Fruit fly (Drosophila melanogaster) whole organism, wandering third instar larva: ENCODE measurements around the gene Nplp3.

Experiments
- Abd-B ChIP-seq: fragments of >200 bp; optimal IDR thresholded peaks from 2 replicates; lab custom pipeline; 2017; ENCODE audit warnings: missing biosample characterization, missing genetic modification characterization
- CG32264 ChIP-seq: fragments of 200-800 bp; sonication (Bioruptor generic); optimal IDR thresholded peaks from 2 replicates; lab custom pipeline; 2016; ENCODE audit warnings: missing biosample characterization, missing genetic modification characterization
- CrebA ChIP-seq: fragments of 200-800 bp; sonication (Bioruptor generic); optimal IDR thresholded peaks from 2 replicates; lab custom pipeline; 2016; ENCODE audit warnings: missing biosample characterization, mild to moderate bottlenecking, missing genetic modification characterization, borderline replicate concordance
- Dfd ChIP-seq: fragments of >200 bp; optimal IDR thresholded peaks from 2 replicates; lab custom pipeline; 2017; ENCODE audit warnings: missing biosample characterization, missing genetic modification characterization
- Dif ChIP-seq: fragments of 200-275, 200-300 bp; sonication (Bioruptor generic); optimal IDR thresholded peaks from 2 replicates; lab custom pipeline; 2018; ENCODE audit warnings: missing biosample characterization, missing genetic modification characterization; ENCODE audit not compliant: partially characterized antibody
- GATAd ChIP-seq: sonication (Bioruptor generic); optimal IDR thresholded peaks from 2 replicates; lab custom pipeline; 2016; ENCODE audit warnings: missing biosample characterization, missing genetic modification characterization
- HLH106 ChIP-seq: fragments of 200-800 bp; optimal IDR thresholded peaks from 3 replicates; lab custom pipeline; 2019; ENCODE audit warnings: missing biosample characterization, mild to moderate bottlenecking, missing genetic modification characterization, moderate library complexity
- Hnf4 ChIP-seq: fragments of 200-800 bp; sonication (Bioruptor generic); optimal IDR thresholded peaks from 2 replicates; lab custom pipeline; 2016; ENCODE audit warnings: missing biosample characterization, mild to moderate bottlenecking, missing genetic modification characterization
- Hr78 ChIP-seq: fragments of >200 bp; optimal IDR thresholded peaks from 2 replicates; lab custom pipeline; 2017; ENCODE audit warnings: missing biosample characterization, missing genetic modification characterization
- Jra ChIP-seq: sonication (Bioruptor generic); optimal IDR thresholded peaks from 2 replicates; lab custom pipeline; 2016; ENCODE audit warnings: missing biosample characterization, missing genetic modification characterization
- Mio ChIP-seq: sonication (Bioruptor generic); optimal IDR thresholded peaks from 2 replicates; lab custom pipeline; 2016; ENCODE audit warnings: missing biosample characterization, missing genetic modification characterization
- N ChIP-seq: fragments of >200 bp; optimal IDR thresholded peaks from 2 replicates; lab custom pipeline; 2018; ENCODE audit warnings: missing biosample characterization, missing external identifiers, missing genetic modification characterization
- OdsH ChIP-seq: fragments of 200-800 bp; sonication (Bioruptor generic); optimal IDR thresholded peaks from 2 replicates; lab custom pipeline; 2016; ENCODE audit warnings: missing biosample characterization, mild to moderate bottlenecking, missing genetic modification characterization
- Rel ChIP-seq, 2 experiments: fragments of 200-800 bp; sonication (Bioruptor generic) in 1 of 2; optimal IDR thresholded peaks; 2 replicates in 1 of 2; 3 replicates in 1 of 2; lab custom pipeline; 2016 to 2019; ENCODE audit warnings: mild to moderate bottlenecking in 2 of 2, missing biosample characterization in 2 of 2, missing genetic modification characterization in 2 of 2, moderate library complexity in 1 of 2
- Vsx2 ChIP-seq: fragments of 200-300, 225-300 bp; sonication (Bioruptor generic); optimal IDR thresholded peaks from 2 replicates; lab custom pipeline; 2018; ENCODE audit warnings: missing biosample characterization, missing genetic modification characterization; ENCODE audit not compliant: partially characterized antibody
- br ChIP-seq: fragments of 200-800 bp; sonication (Bioruptor generic); optimal IDR thresholded peaks from 2 replicates; lab custom pipeline; 2016; ENCODE audit warnings: missing biosample characterization, missing genetic modification characterization
- brk ChIP-seq: fragments of 200-800 bp; sonication (Bioruptor generic); optimal IDR thresholded peaks from 2 replicates; lab custom pipeline; 2016; ENCODE audit warnings: missing biosample characterization, mild to moderate bottlenecking, missing genetic modification characterization
- dl ChIP-seq, 2 experiments: fragments of 175-275, 200-275 bp in 1 of 2; fragments of 200-275 bp in 1 of 2; sonication (Bioruptor generic); optimal IDR thresholded peaks; lab custom pipeline; 2018; ENCODE audit warnings: mild to moderate bottlenecking in 2 of 2, missing biosample characterization in 2 of 2, missing genetic modification characterization in 2 of 2, moderate library complexity in 2 of 2; ENCODE audit not compliant: partially characterized antibody in 2 of 2, insufficient read depth in 1 of 2
- dmrt93B ChIP-seq: fragments of 200-800 bp; sonication (Bioruptor generic); optimal IDR thresholded peaks from 2 replicates; lab custom pipeline; 2018; ENCODE audit warnings: missing biosample characterization, mild to moderate bottlenecking, missing genetic modification characterization
- dsf ChIP-seq: sonication (Bioruptor generic); optimal IDR thresholded peaks from 2 replicates; lab custom pipeline; 2016; ENCODE audit warnings: missing biosample characterization, missing genetic modification characterization, borderline replicate concordance
- ey ChIP-seq: fragments of 200-800 bp; sonication (Bioruptor generic); optimal IDR thresholded peaks from 2 replicates; lab custom pipeline; 2016; ENCODE audit warnings: missing biosample characterization, missing genetic modification characterization
- foxo ChIP-seq, 2 experiments: fragments of 200-800 bp; sonication (Bioruptor generic); optimal IDR thresholded peaks; 2 replicates in 1 of 2; 3 replicates in 1 of 2; lab custom pipeline; 2016 to 2017; ENCODE audit warnings: missing biosample characterization in 2 of 2, missing genetic modification characterization in 2 of 2
- fru ChIP-seq: fragments of 200-800 bp; sonication (Bioruptor generic); optimal IDR thresholded peaks from 3 replicates; lab custom pipeline; 2016; ENCODE audit warnings: missing biosample characterization, mild to moderate bottlenecking, missing genetic modification characterization
- h ChIP-seq: fragments of 200-800 bp; sonication (Bioruptor generic); optimal IDR thresholded peaks from 3 replicates; lab custom pipeline; 2016; ENCODE audit warnings: missing biosample characterization, mild to moderate bottlenecking, missing genetic modification characterization
- lola ChIP-seq: fragments of >200 bp; optimal IDR thresholded peaks from 2 replicates; lab custom pipeline; 2017; ENCODE audit warnings: missing biosample characterization, missing genetic modification characterization
- pan ChIP-seq: fragments of >200 bp; optimal IDR thresholded peaks from 2 replicates; lab custom pipeline; 2017
- psq ChIP-seq: fragments of 200-800 bp; sonication (Bioruptor generic); optimal IDR thresholded peaks from 3 replicates; lab custom pipeline; 2017; ENCODE audit warnings: missing biosample characterization, mild to moderate bottlenecking, missing genetic modification characterization, moderate library complexity
- rgr ChIP-seq: fragments of 200-800 bp; sonication (Bioruptor generic); optimal IDR thresholded peaks from 3 replicates; lab custom pipeline; 2016; ENCODE audit warnings: missing biosample characterization, mild to moderate bottlenecking, missing genetic modification characterization
- sage ChIP-seq: fragments of 200-800 bp; sonication (Bioruptor generic); optimal IDR thresholded peaks from 2 replicates; lab custom pipeline; 2016; ENCODE audit warnings: missing biosample characterization, mild to moderate bottlenecking, missing genetic modification characterization
- sv ChIP-seq: fragments of 200-800 bp; sonication (Bioruptor generic); optimal IDR thresholded peaks from 3 replicates; lab custom pipeline; 2016; ENCODE audit warnings: missing biosample characterization, missing genetic modification characterization
- tai ChIP-seq: sonication (Bioruptor generic); optimal IDR thresholded peaks from 2 replicates; lab custom pipeline; 2016; ENCODE audit warnings: missing biosample characterization, missing genetic modification characterization
- usp ChIP-seq: fragments of >200 bp; optimal IDR thresholded peaks from 2 replicates; lab custom pipeline; 2017; ENCODE audit warnings: missing biosample characterization, missing genetic modification characterization

Nplp3 gene

DNA sequence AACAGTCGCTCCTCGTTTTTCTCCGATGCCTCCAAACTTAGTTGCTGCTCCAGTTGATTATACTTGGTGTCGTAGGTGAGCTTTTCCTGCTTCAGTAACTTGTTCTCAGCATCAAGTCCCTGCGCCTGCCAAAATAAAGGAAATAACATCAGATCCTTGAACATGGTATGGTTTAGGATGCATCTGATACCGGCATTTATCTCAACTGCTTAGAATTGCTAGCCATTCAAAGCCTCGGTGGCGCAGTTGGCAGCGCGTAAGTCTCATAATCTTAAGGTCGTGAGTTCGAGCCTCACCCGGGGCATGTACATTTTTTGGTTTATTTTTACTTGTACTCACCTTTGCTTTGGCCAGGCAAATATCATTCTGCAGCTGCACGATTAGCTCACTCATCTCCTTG is 31.9 kb downstream of the Nplp3 start:
- TF ChIP-seq HLH106 (tag; lab: Kevin White, UChicago) = no peak
- TF ChIP-seq tai (GFP tag; lab: Kevin White, UChicago) = no peak
- no peak for TF ChIP-seq dl (GFP tag; optimal IDR thresholded peaks at IDR 0.05; lab: Kevin White, UChicago; ENCODE audit: insufficient read depth in 1 of 2, partially characterized antibody in 2 of 2)
- TF ChIP-seq CG32264 (GFP tag; lab: Kevin White, UChicago) = no peak
- TF ChIP-seq Rel (GFP tag; optimal IDR thresholded peaks at IDR 0.05; lab: Kevin White, UChicago) = no peak
- no peak for TF ChIP-seq Rel (tag; optimal IDR thresholded peaks at IDR 0.05; lab: Kevin White, UChicago)
- TF ChIP-seq fru (GFP tag; lab: Kevin White, UChicago) = no peak
- no peak for TF ChIP-seq Mio (GFP tag; lab: Kevin White, UChicago)
- TF ChIP-seq dsf = no peak
- TF ChIP-seq rgr (GFP tag; lab: Kevin White, UChicago) = no peak
- no peak for TF ChIP-seq Hr78 (GFP tag; lab: Kevin White, UChicago)
- no peak for TF ChIP-seq foxo (GFP tag; optimal IDR thresholded peaks at IDR 0.05; lab: Kevin White, UChicago)
- TF ChIP-seq N = no peak
- TF ChIP-seq Dfd (GFP tag; lab: Kevin White, UChicago) = no peak
- no peak for TF ChIP-seq Vsx2 (GFP tag; lab: Kevin White, UChicago)
- no peak for TF ChIP-seq h
- no peak for TF ChIP-seq CrebA (GFP tag; lab: Kevin White, UChicago)
- TF ChIP-seq Hnf4 (GFP tag; lab: Kevin White, UChicago) = no peak
- no peak for TF ChIP-seq sage (GFP tag; lab: Kevin White, UChicago)

DNA sequence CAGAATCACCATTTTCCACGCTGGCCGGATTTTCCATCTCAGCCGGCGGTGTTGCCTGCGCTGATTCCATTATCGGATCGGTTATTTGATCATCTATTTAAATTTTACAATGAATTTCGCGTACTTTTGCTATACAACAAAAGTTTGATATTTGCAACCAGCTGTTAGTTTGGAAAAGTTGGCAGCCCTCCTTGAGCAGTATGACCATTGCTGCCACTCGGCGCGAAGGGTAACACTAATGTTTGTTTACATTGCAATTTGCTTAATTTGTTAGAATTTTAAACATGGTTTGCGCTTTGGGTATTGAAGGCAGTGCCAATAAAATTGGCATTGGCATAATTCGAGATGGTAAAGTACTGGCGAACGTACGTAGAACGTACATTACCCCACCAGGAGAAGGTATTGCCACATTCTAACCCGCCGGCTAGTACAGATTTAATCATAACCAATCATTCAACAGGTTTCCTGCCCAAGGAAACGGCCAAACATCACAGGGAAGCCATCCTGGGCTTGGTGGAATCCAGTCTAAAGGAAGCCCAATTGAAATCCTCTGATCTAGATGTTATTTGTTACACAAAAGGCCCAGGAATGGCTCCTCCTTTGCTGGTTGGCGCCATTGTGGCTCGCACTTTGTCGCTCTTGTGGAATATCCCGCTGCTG is 34.1 kb downstream of the Nplp3 start, which contains the start of the genes Golgin104 and Tcs3:
TSS of gene Golgin104 (minus strand) at position 182 of the 660 bp plus-strand sequence.
TSS of gene Tcs3 (plus strand) at position 222 of the 660 bp plus-strand sequence.
- no peak for TF ChIP-seq dl (GFP tag; optimal IDR thresholded peaks at IDR 0.05; lab: Kevin White, UChicago; ENCODE audit: insufficient read depth in 1 of 2, partially characterized antibody in 2 of 2)
- no peak for TF ChIP-seq Rel (GFP tag; optimal IDR thresholded peaks at IDR 0.05; lab: Kevin White, UChicago)
- TF ChIP-seq Rel (tag; optimal IDR thresholded peaks at IDR 0.05; lab: Kevin White, UChicago) = peak; percentile 60

DNA sequence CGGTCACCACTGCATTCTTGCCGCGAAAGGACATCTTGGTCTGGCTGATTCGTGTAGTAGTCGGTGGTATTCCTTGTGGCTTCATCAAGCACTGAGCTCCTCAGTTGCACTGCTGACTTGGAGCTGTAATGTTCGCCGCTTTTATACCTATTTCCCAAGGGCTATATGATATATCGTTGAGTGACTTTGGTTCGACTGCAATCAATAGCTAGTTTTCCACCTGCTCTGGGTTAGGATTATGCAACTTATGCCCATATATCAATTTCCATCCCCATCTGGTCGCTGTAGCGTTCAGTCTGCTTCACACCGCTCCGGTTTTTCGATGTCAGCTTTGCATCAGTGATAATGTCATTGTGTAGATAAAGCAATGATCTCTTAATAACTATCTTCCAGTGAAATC is 36.4 kb downstream of the Nplp3 start, which contains the start of gene Pdh:
TSS of gene Pdh (minus strand) at position 101 of the 400 bp plus-strand sequence.
- TF ChIP-seq GATAd (GFP tag; lab: Kevin White, UChicago) (no peak), Jra (no peak), dmrt93B (GFP tag; lab: Kevin White, UChicago) (no peak), fru (GFP tag; lab: Kevin White, UChicago) (no peak), h (no peak), N (no peak), Hr78 (GFP tag; lab: Kevin White, UChicago) (no peak)

DNA sequence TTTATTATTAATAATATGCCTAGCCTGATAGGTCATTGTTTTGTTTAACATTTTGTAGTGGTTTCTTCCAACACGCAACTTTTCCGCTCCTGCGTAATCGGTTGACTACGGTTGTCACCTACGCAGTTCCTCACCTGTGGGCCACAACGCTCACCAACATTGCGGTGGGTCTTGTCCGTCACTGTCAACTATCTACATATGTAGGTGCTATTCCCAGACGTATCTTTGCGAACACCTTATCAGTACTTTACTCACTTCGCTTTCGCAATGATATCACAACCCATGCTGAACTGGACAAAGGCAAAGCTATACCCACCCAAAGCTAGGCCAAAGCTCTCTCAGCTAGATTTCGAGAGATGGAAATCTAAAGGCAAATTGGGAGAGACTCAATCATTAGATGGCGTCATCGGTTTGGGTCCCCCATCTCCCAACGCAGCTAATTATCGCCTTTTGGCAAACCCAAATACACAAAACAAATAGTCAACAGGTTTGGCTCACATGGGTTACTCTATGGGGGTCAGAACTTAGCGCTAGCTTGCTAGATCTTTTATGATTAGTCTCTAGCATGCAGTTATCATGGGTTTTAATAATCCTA is 38.4 kb downstream of the Nplp3 start:
- TF ChIP-seq foxo (GFP tag; optimal IDR thresholded peaks at IDR 0.05; lab: Kevin White, UChicago) = no peak
- no peak for TF ChIP-seq Dfd (GFP tag; lab: Kevin White, UChicago)
- TF ChIP-seq N = no peak
- no peak for TF ChIP-seq h
- no peak for TF ChIP-seq Jra
- no peak for TF ChIP-seq pan (lab: Kevin White, UChicago)
- TF ChIP-seq ey (GFP tag; lab: Kevin White, UChicago) = no peak
- TF ChIP-seq sv (GFP tag; lab: Kevin White, UChicago) = no peak
- TF ChIP-seq Vsx2 (GFP tag; lab: Kevin White, UChicago) = peak; percentile 84
- no peak for TF ChIP-seq br (GFP tag; lab: Kevin White, UChicago)
- no peak for TF ChIP-seq lola (GFP tag; lab: Kevin White, UChicago)
- TF ChIP-seq Dif = peak; percentile 27
- no peak for TF ChIP-seq fru (GFP tag; lab: Kevin White, UChicago)
- TF ChIP-seq rgr (GFP tag; lab: Kevin White, UChicago) = no peak
- TF ChIP-seq brk (GFP tag; lab: Kevin White, UChicago) = no peak
- TF ChIP-seq, all 38 proteins: peak for 2

DNA sequence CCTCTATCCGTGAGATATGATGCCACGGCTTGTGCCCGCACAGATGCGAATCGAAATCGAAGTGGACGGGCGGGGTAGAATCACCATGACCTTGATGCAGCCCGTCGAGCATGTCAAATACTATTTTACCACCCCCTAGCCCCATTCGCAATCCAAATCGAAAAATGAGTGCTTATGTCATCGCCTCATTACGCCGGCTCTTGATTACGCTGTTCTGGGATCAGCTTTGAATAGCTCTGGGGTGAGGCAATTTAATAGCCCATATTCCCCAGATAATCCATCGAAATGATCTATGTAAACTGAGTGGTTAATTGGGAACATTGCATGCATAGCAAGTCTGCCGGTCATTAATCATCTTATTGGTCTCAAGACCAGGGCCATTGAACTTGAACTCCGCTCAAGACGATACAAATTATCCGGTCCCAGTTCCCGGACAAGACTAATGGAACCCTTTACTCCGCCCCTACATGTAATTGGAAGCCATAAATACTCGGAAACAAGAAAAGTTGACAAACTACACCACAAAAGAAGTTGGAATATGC is 39.4 kb downstream of the Nplp3 start:
- TF ChIP-seq OdsH (GFP tag; lab: Kevin White, UChicago) (no peak), N (no peak), CG32264 (GFP tag; lab: Kevin White, UChicago) (no peak), CrebA (GFP tag; lab: Kevin White, UChicago) (no peak), ey (GFP tag; lab: Kevin White, UChicago) (no peak), Jra (no peak), Abd-B (no peak), lola (GFP tag; lab: Kevin White, UChicago) (no peak), tai (GFP tag; lab: Kevin White, UChicago) (no peak), rgr (GFP tag; lab: Kevin White, UChicago) (no peak), dl (GFP tag; optimal IDR thresholded peaks at IDR 0.05; lab: Kevin White, UChicago; ENCODE audit: insufficient read depth in 1 of 2, partially characterized antibody in 2 of 2) (no peak), Mio (GFP tag; lab: Kevin White, UChicago) (no peak), psq (GFP tag; lab: Kevin White, UChicago) (no peak), dmrt93B (GFP tag; lab: Kevin White, UChicago) (no peak), GATAd (GFP tag; lab: Kevin White, UChicago) (no peak), dsf (no peak), usp (no peak), h (no peak)
